Worm (Caenorhabditis elegans): Measurements from ENCODE around the gene R05G6.3.
A peak's percentile ranks its signal among the peaks of the same experiment; 100 is the strongest.

Gene R05G6.3

ce11 chrIV:7552100-7552499 is 35.7 kb downstream of the R05G6.3 start:
- TF ChIP-seq dmd-4 (tag; optimal IDR thresholded peaks at IDR 0.05; ENCODE audit: borderline replicate concordance) = no peak
- no peak for TF ChIP-seq ztf-16 (tag; optimal IDR thresholded peaks at IDR 0.05)
- TF ChIP-seq hlh-30 (tag; optimal IDR thresholded peaks at IDR 0.05; ENCODE audit: insufficient read depth) = no peak
- TF ChIP-seq che-1 (tag; optimal IDR thresholded peaks at IDR 0.05) = no peak
- TF ChIP-seq ceh-19 (GFP tag; optimal IDR thresholded peaks at IDR 0.05) = no peak
- no peak for TF ChIP-seq unc-42 (tag; optimal IDR thresholded peaks at IDR 0.05)
- TF ChIP-seq ceh-34 (tag; optimal IDR thresholded peaks at IDR 0.05) = no peak
- TF ChIP-seq pha-4 (tag; optimal IDR thresholded peaks at IDR 0.05) = no peak
- no peak for TF ChIP-seq ceh-9 (tag; optimal IDR thresholded peaks at IDR 0.05)
- TF ChIP-seq elt-4 (tag; optimal IDR thresholded peaks at IDR 0.05) = no peak
- no peak for TF ChIP-seq lim-6 (tag; optimal IDR thresholded peaks at IDR 0.05)
- no peak for TF ChIP-seq ceh-6 (GFP tag; optimal IDR thresholded peaks at IDR 0.05)

- TF ChIP-seq nfya-1 (tag; optimal IDR thresholded peaks at IDR 0.05) = peak; percentile 33
- no peak for TF ChIP-seq fkh-10 (GFP tag; optimal IDR thresholded peaks at IDR 0.05)
- TF ChIP-seq ets-4 (tag; optimal IDR thresholded peaks at IDR 0.05) = no peak
- peak; percentile 82 for TF ChIP-seq elt-2 (tag; optimal IDR thresholded peaks at IDR 0.05)
These were observed 36.7 kb downstream of the R05G6.3 start, which contains the start of gene dif-1 for ce11 chrIV:7552958-7553553. Gene dif-1 (minus strand): TSS chrIV:7553008.

- TF ChIP-seq pax-1 (tag; optimal IDR thresholded peaks at IDR 0.05) = no peak
- TF ChIP-seq ceh-6 (GFP tag; optimal IDR thresholded peaks at IDR 0.05) = no peak
- TF ChIP-seq tbx-7 (tag; optimal IDR thresholded peaks at IDR 0.05) = no peak
- no peak for TF ChIP-seq pha-2 (tag; optimal IDR thresholded peaks at IDR 0.05)
- TF ChIP-seq unc-55 (GFP tag; optimal IDR thresholded peaks at IDR 0.05) = no peak
- no peak for TF ChIP-seq ceh-34 (tag; optimal IDR thresholded peaks at IDR 0.05)
- no peak for TF ChIP-seq ceh-48 (tag; optimal IDR thresholded peaks at IDR 0.05)
- no peak for TF ChIP-seq ceh-22 (tag; optimal IDR thresholded peaks at IDR 0.05)
- TF ChIP-seq gmeb-2 (tag; optimal IDR thresholded peaks at IDR 0.05) = no peak
- TF ChIP-seq unc-86 (tag; optimal IDR thresholded peaks at IDR 0.05) = no peak
- no peak for TF ChIP-seq dve-1 (tag; optimal IDR thresholded peaks at IDR 0.05)
- no peak for TF ChIP-seq pag-3 (tag; optimal IDR thresholded peaks at IDR 0.05; ENCODE audit: borderline replicate concordance)
- TF ChIP-seq lin-11 (tag; optimal IDR thresholded peaks at IDR 0.05) = no peak
- no peak for TF ChIP-seq ceh-9 (tag; optimal IDR thresholded peaks at IDR 0.05)
- TF ChIP-seq ceh-19 (GFP tag; optimal IDR thresholded peaks at IDR 0.05) = no peak
- TF ChIP-seq pros-1 (tag; optimal IDR thresholded peaks at IDR 0.05) = no peak
- no peak for TF ChIP-seq F13H6.1 (tag; optimal IDR thresholded peaks at IDR 0.05)
These were observed 38.0 kb downstream of the R05G6.3 start, which contains the start of gene F49E8.6 for ce11 chrIV:7554351-7554750. Gene F49E8.6 (minus strand): TSS chrIV:7554667.

- TF ChIP-seq fkh-6 (tag; optimal IDR thresholded peaks at IDR 0.05) (no peak), mec-3 (tag; optimal IDR thresholded peaks at IDR 0.05; ENCODE audit: borderline replicate concordance) (no peak), K02D7.2 (tag; optimal IDR thresholded peaks at IDR 0.05) (no peak), lim-6 (tag; optimal IDR thresholded peaks at IDR 0.05) (no peak), unc-86 (tag; optimal IDR thresholded peaks at IDR 0.05) (no peak), sox-2 (GFP tag; IDR thresholded peaks at IDR 0.05) (no peak), pha-4 (tag; optimal IDR thresholded peaks at IDR 0.05) (no peak), ahr-1 (tag; optimal IDR thresholded peaks at IDR 0.05) (no peak)
These were observed 40.0 kb downstream of the R05G6.3 start, which contains the start of the genes F49E8.7, F49E8.8 and nprl-2 for ce11 chrIV:7556265-7556866. Gene F49E8.7 (minus strand): TSS chrIV:7556365. Gene F49E8.8 (plus strand): TSS chrIV:7556637. Gene nprl-2 (plus strand): TSS chrIV:7556816.

Measured in whole organism, late embryonic.